Worm (Caenorhabditis elegans) whole organism, young adult: ENCODE results near the gene cutl-11.

Experiments
- F49E8.2 ChIP-seq: sonication (generic microtip); optimal IDR thresholded peaks from 3 replicates; lab custom pipeline; 2017; ENCODE audit warnings: missing genetic modification characterization, mild to moderate bottlenecking, missing compliant biosample characterization, antibody characterized with exemption, moderate library complexity; ENCODE audit not compliant: insufficient read depth
- akir-1 ChIP-seq: fragments of 200-800 bp; sonication (Bioruptor generic); optimal IDR thresholded peaks from 2 replicates; lab custom pipeline; 2018; ENCODE audit warnings: mild to moderate bottlenecking, missing genetic modification characterization, moderate library complexity, missing compliant biosample characterization
- mes-4 ChIP-seq: sonication (generic microtip); optimal IDR thresholded peaks from 2 replicates; lab custom pipeline; 2016; ENCODE audit warnings: missing genotype, missing genetic modification characterization, missing compliant biosample characterization
- ztf-28 ChIP-seq: fragments of 200-800 bp; sonication (Bioruptor generic); IDR thresholded peaks from 2 replicates; pipeline ENCODE4 v1.3.6; 2022; ENCODE audit warnings: missing genetic modification reagents, missing genetic modification characterization, missing compliant biosample characterization

ce11 chrX:11665522-11666017 lies 14.9 kb upstream of the cutl-11 start:
- TF ChIP-seq F49E8.2 (tag; lab: Kevin White, UChicago): no peak
- no peak for TF ChIP-seq akir-1
- no peak for TF ChIP-seq ztf-28
- no peak for TF ChIP-seq mes-4 (tag; lab: Kevin White, UChicago)
